Fruit fly (Drosophila melanogaster) whole organism, prepupa: ENCODE results near the gene CG32588.
A peak's percentile ranks its signal among the peaks of the same experiment; 100 is the strongest.

Source experiments
- Blimp-1 ChIP-seq: fragments of 200-800 bp; sonication (Bioruptor generic); optimal IDR thresholded peaks from 3 replicates; lab custom pipeline; 2017; ENCODE audit warnings: missing biosample characterization, missing genetic modification characterization, mild to moderate bottlenecking, moderate library complexity, missing genetic modification reagents
- CG10631 ChIP-seq: fragments of 200-800 bp; sonication (Bioruptor generic); optimal IDR thresholded peaks from 2 replicates; lab custom pipeline; 2016; ENCODE audit warnings: missing biosample characterization, missing genetic modification characterization
- CG10669 ChIP-seq: fragments of 200-800 bp; sonication (Bioruptor generic); optimal IDR thresholded peaks from 3 replicates; lab custom pipeline; 2018; ENCODE audit warnings: missing biosample characterization, mild to moderate bottlenecking, missing genetic modification characterization, moderate library complexity
- CG11294 ChIP-seq: fragments of 200-800 bp; sonication (Bioruptor generic); IDR thresholded peaks from 2 replicates; pipeline ENCODE4 v1.3.6; 2022; ENCODE audit warnings: missing biosample characterization, missing genetic modification characterization
- CG11902 ChIP-seq: fragments of 200-800 bp; sonication (Bioruptor generic); optimal IDR thresholded peaks from 3 replicates; lab custom pipeline; 2016; ENCODE audit warnings: missing biosample characterization, missing genetic modification characterization
- CG15336 ChIP-seq: fragments of 200-800 bp; sonication (Bioruptor generic); IDR thresholded peaks from 2 replicates; pipeline ENCODE4 v1.3.6; 2022; ENCODE audit warnings: missing biosample characterization, missing genetic modification characterization
- CG1621 ChIP-seq: fragments of 200-800 bp; sonication (Bioruptor generic); optimal IDR thresholded peaks from 3 replicates; lab custom pipeline; 2018; ENCODE audit warnings: missing biosample characterization, mild to moderate bottlenecking, missing genetic modification characterization
- CG31627 ChIP-seq: fragments of 200-800 bp; sonication (Bioruptor generic); optimal IDR thresholded peaks from 3 replicates; lab custom pipeline; 2016; ENCODE audit warnings: missing biosample characterization, missing genetic modification characterization
- CG32006 ChIP-seq: fragments of 200-800 bp; sonication (Bioruptor generic); optimal IDR thresholded peaks from 3 replicates; lab custom pipeline; 2017; ENCODE audit warnings: missing biosample characterization, mild to moderate bottlenecking, missing genetic modification characterization
- CG34406 ChIP-seq: fragments of 200-800 bp; sonication (Bioruptor generic); optimal IDR thresholded peaks from 3 replicates; lab custom pipeline; 2016; ENCODE audit warnings: missing biosample characterization, missing genetic modification characterization
- CG3919 ChIP-seq: fragments of 200-800 bp; sonication (Bioruptor generic); optimal IDR thresholded peaks from 3 replicates; lab custom pipeline; 2016; ENCODE audit warnings: missing biosample characterization, missing genetic modification characterization
- CG4318 ChIP-seq: fragments of 200-800 bp; sonication (Bioruptor generic); optimal IDR thresholded peaks from 3 replicates; lab custom pipeline; 2017; ENCODE audit warnings: missing biosample characterization, mild to moderate bottlenecking, missing genetic modification characterization
- CG6163 ChIP-seq: fragments of 200-800 bp; sonication (Bioruptor generic); IDR thresholded peaks from 3 replicates; pipeline ENCODE4 v1.3.6; 2022; ENCODE audit warnings: missing biosample characterization, missing genetic modification characterization
- CG6854 ChIP-seq: fragments of 200-800 bp; sonication (Bioruptor generic); optimal IDR thresholded peaks from 2 replicates; lab custom pipeline; 2017; ENCODE audit warnings: missing biosample characterization, mild to moderate bottlenecking, missing genetic modification characterization
- CG8319 ChIP-seq: fragments of 200-800 bp; sonication (Bioruptor generic); optimal IDR thresholded peaks from 3 replicates; lab custom pipeline; 2016; ENCODE audit warnings: missing biosample characterization, missing genetic modification characterization
- CG8632 ChIP-seq: fragments of 200-800 bp; sonication (Bioruptor generic); optimal IDR thresholded peaks from 3 replicates; lab custom pipeline; 2016; ENCODE audit warnings: missing biosample characterization, missing genetic modification characterization
- CG9139 ChIP-seq: fragments of 200-800 bp; sonication (Bioruptor generic); optimal IDR thresholded peaks from 3 replicates; lab custom pipeline; 2017; ENCODE audit warnings: missing biosample characterization, mild to moderate bottlenecking, missing genetic modification characterization
- Eip75B ChIP-seq: fragments of 200-800 bp; sonication (Bioruptor generic); optimal IDR thresholded peaks from 3 replicates; lab custom pipeline; 2016; ENCODE audit warnings: missing biosample characterization, missing genetic modification characterization
- Eip78C ChIP-seq: fragments of 200-800 bp; sonication (Bioruptor generic); peaks from one replicate; lab custom pipeline; 2016; ENCODE audit warnings: missing biosample characterization, missing genetic modification characterization
- Eip93F ChIP-seq: fragments of 200-800 bp; sonication (Bioruptor generic); optimal IDR thresholded peaks from 2 replicates; lab custom pipeline; 2016; ENCODE audit warnings: missing biosample characterization, mild to moderate bottlenecking, missing genetic modification characterization
- Ets21C ChIP-seq: fragments of 200-800 bp; sonication (Bioruptor generic); optimal IDR thresholded peaks from 3 replicates; lab custom pipeline; 2016; ENCODE audit warnings: missing biosample characterization, missing genetic modification characterization
- Ets96B ChIP-seq: fragments of 200-800 bp; optimal IDR thresholded peaks from 2 replicates; lab custom pipeline; 2019; ENCODE audit warnings: missing biosample characterization, mild to moderate bottlenecking, missing genetic modification characterization, moderate library complexity
- Gug ChIP-seq: fragments of 200-800 bp; sonication (Bioruptor generic); IDR thresholded peaks from 2 replicates; pipeline ENCODE4 v1.3.6; 2022; ENCODE audit warnings: missing biosample characterization, missing genetic modification characterization
- Hr39 ChIP-seq: fragments of 200-800 bp; sonication (Bioruptor generic); optimal IDR thresholded peaks from 2 replicates; lab custom pipeline; 2016; ENCODE audit warnings: missing biosample characterization, missing genetic modification characterization
- Hr4 ChIP-seq: fragments of 200-800 bp; sonication (Bioruptor generic); optimal IDR thresholded peaks from 3 replicates; lab custom pipeline; 2016; ENCODE audit warnings: missing biosample characterization, missing genetic modification characterization
- Lpt ChIP-seq: fragments of 200-800 bp; sonication (Bioruptor generic); optimal IDR thresholded peaks from 3 replicates; lab custom pipeline; 2016; ENCODE audit warnings: missing biosample characterization, missing genetic modification characterization
- Met ChIP-seq: fragments of 200-800 bp; sonication (Bioruptor generic); optimal IDR thresholded peaks from 3 replicates; lab custom pipeline; 2016; ENCODE audit warnings: missing biosample characterization, missing genetic modification characterization
- OdsH ChIP-seq: fragments of 200-800 bp; sonication (Bioruptor generic); optimal IDR thresholded peaks from 3 replicates; lab custom pipeline; 2016; ENCODE audit warnings: missing biosample characterization, missing genetic modification characterization
- Sox102F ChIP-seq: fragments of 200-800 bp; sonication (Bioruptor generic); optimal IDR thresholded peaks from 2 replicates; lab custom pipeline; 2016; ENCODE audit warnings: missing biosample characterization, mild to moderate bottlenecking, missing genetic modification characterization
- Sox14 ChIP-seq: fragments of 200-800 bp; sonication (Bioruptor generic); optimal IDR thresholded peaks from 3 replicates; lab custom pipeline; 2016; ENCODE audit warnings: missing biosample characterization, missing genetic modification characterization
- Sox15 ChIP-seq: fragments of 200-800 bp; sonication (Bioruptor generic); optimal IDR thresholded peaks from 3 replicates; lab custom pipeline; 2016; ENCODE audit warnings: missing biosample characterization, missing genetic modification characterization
- achi ChIP-seq: fragments of 200-800 bp; sonication (Bioruptor generic); optimal IDR thresholded peaks from 3 replicates; lab custom pipeline; 2016; ENCODE audit warnings: missing biosample characterization, missing genetic modification characterization
- cyc ChIP-seq: fragments of 200-800 bp; sonication (Bioruptor generic); optimal IDR thresholded peaks from 3 replicates; lab custom pipeline; 2016; ENCODE audit warnings: missing biosample characterization, missing genetic modification characterization
- dac ChIP-seq: fragments of 200-800 bp; sonication (Bioruptor generic); optimal IDR thresholded peaks from 2 replicates; lab custom pipeline; 2017; ENCODE audit warnings: missing biosample characterization, mild to moderate bottlenecking, missing genetic modification characterization
- dsx ChIP-seq: fragments of 200-800 bp; optimal IDR thresholded peaks from 3 replicates; lab custom pipeline; 2019; ENCODE audit warnings: missing biosample characterization, mild to moderate bottlenecking, missing genetic modification characterization, moderate library complexity; ENCODE audit not compliant: poor library complexity, severe bottlenecking
- esn ChIP-seq: fragments of 200-800 bp; sonication (Bioruptor generic); optimal IDR thresholded peaks from 2 replicates; lab custom pipeline; 2016; ENCODE audit warnings: missing biosample characterization, mild to moderate bottlenecking, missing genetic modification characterization, moderate library complexity
- fd59A ChIP-seq: fragments of 200-800 bp; sonication (Bioruptor generic); optimal IDR thresholded peaks from 2 replicates; lab custom pipeline; 2017; ENCODE audit warnings: missing biosample characterization, mild to moderate bottlenecking, missing genetic modification characterization, missing genetic modification reagents
- fd85E ChIP-seq: fragments of 200-800 bp; sonication (Bioruptor generic); optimal IDR thresholded peaks from 3 replicates; lab custom pipeline; 2016; ENCODE audit warnings: missing biosample characterization, missing genetic modification characterization
- fkh ChIP-seq: fragments of 200-800 bp; sonication (Bioruptor generic); optimal IDR thresholded peaks from 3 replicates; lab custom pipeline; 2017; ENCODE audit warnings: missing biosample characterization, mild to moderate bottlenecking, missing genetic modification characterization, moderate library complexity
- salr ChIP-seq, 2 experiments: fragments of 200-800 bp; sonication (Bioruptor generic); optimal IDR thresholded peaks; 3 replicates each; lab custom pipeline; 2016 to 2018; ENCODE audit warnings: missing biosample characterization in 2 of 2, missing genetic modification characterization in 2 of 2, mild to moderate bottlenecking in 1 of 2
- spab ChIP-seq: fragments of 200-800 bp; sonication (Bioruptor generic); optimal IDR thresholded peaks from 2 replicates; lab custom pipeline; 2017; ENCODE audit warnings: missing biosample characterization, mild to moderate bottlenecking, missing genetic modification characterization, missing genetic modification reagents
- ss ChIP-seq, 2 experiments: fragments of 200-800 bp; sonication (Bioruptor generic); optimal IDR thresholded peaks; 2 replicates in 1 of 2; 3 replicates in 1 of 2; lab custom pipeline; 2017 to 2018; ENCODE audit warnings: mild to moderate bottlenecking in 2 of 2, missing biosample characterization in 2 of 2, missing genetic modification characterization in 2 of 2, moderate library complexity in 1 of 2
- svp ChIP-seq: fragments of 200-800 bp; sonication (Bioruptor generic); peaks from one replicate; lab custom pipeline; 2016; ENCODE audit warnings: missing biosample characterization, missing genetic modification characterization

The CG32588 gene

DNA sequence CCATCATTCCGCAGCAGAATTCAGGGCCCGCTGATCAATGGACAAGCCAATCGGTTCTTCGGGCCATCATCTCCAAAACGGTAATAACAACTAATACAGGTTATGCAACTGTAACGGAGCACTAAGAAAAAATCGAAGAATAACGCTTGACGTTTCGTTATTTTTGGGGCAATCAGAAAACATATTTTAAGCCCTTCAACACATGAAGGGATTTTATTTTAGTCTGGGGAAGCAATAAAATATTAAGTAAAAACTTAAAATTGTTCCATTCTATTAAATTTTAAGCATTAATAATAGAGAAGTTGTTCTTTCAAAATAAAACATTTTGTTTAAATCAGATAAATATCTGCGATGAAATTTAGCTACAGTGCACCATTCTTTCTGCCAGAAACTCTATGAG is 43.0 kb downstream of the CG32588 start:
- TF ChIP-seq CG32006 (peak; percentile 28), spab (GFP tag; lab: Kevin White, UChicago) (no peak), Sox102F (GFP tag; lab: Kevin White, UChicago) (no peak), Eip78C (GFP tag; lab: Kevin White, UChicago) (peak; percentile 42)

DNA sequence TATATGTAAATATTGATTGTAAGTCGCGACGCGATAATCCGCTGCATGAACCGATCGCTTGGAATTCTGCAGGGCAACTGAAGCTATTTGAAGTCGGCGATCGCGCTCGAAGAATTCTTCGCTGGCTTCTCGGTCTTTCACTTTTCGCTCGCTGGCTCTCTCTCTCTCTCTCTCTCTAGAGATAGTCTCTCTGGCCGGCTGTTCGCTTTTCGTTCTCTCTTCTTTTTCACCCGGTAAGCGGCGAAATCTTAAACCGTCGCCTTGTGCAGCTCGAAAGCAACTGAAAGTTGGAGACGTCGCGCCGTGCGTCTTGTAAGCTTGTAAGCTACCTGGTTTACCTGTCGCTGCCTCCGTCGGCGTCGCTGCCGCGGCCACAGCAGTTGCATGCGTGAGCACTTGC is 43.5 kb downstream of the CG32588 start, which contains the start of gene CG9095:
TSS of gene CG9095 (minus strand) at position 285 of the 400 bp plus-strand sequence.
- TF ChIP-seq CG4318 (GFP tag; lab: Kevin White, UChicago): no peak
- no peak for TF ChIP-seq CG8632
- peak; percentile 42 for TF ChIP-seq fkh (GFP tag; lab: Kevin White, UChicago)
- TF ChIP-seq fd59A (GFP tag; lab: Kevin White, UChicago): no peak
- TF ChIP-seq CG10631 (GFP tag; lab: Kevin White, UChicago): no peak
- no peak for TF ChIP-seq CG31627
- peak; percentile 17 for TF ChIP-seq Eip75B (GFP tag; lab: Kevin White, UChicago)
- no peak for TF ChIP-seq Sox15
- peak; percentile 22 for TF ChIP-seq Blimp-1
- peak; percentile 22 for TF ChIP-seq CG6854
- no peak for TF ChIP-seq CG11294 (GFP tag; lab: Robert Waterston, UW)
- peak; percentile 10 for TF ChIP-seq CG3919

DNA sequence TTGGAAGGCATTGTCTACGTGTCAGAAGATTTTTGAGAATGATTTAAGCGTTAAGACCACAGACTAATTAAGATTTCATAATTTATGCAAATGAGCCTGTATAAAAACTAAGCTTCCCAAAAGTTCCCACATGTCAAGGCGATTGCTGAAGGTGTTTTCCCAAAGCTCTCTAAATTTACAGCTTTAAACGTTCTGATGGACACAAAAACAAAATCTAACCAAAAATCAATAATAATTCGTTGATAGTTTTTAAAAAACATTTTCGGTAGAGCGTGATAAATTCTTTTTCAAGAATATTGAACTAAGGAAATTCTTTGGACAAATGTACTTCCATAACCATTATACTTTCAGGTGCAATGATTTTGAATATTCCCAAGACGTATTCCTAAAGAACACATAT is 44.4 kb downstream of the CG32588 start:
- TF ChIP-seq Gug (GFP tag; lab: Robert Waterston, UW) (no peak), Sox15 (no peak), fd59A (GFP tag; lab: Kevin White, UChicago) (no peak), Ets21C (GFP tag; lab: Kevin White, UChicago) (no peak), Eip78C (GFP tag; lab: Kevin White, UChicago) (peak; percentile 67), OdsH (GFP tag; lab: Kevin White, UChicago) (no peak), CG8319 (no peak), Eip93F (GFP tag; lab: Kevin White, UChicago) (no peak), spab (GFP tag; lab: Kevin White, UChicago) (no peak), fd85E (GFP tag; lab: Kevin White, UChicago) (no peak), CG32006 (peak; percentile 39), CG10631 (GFP tag; lab: Kevin White, UChicago) (no peak), esn (GFP tag; lab: Kevin White, UChicago) (peak; percentile 33), cyc (no peak), Eip75B (GFP tag; lab: Kevin White, UChicago) (no peak), CG8632 (no peak), achi (no peak), svp (peak; percentile 23), CG15336 (GFP tag; lab: Robert Waterston, UW) (no peak), CG11294 (GFP tag; lab: Robert Waterston, UW) (no peak), CG34406 (GFP tag; lab: Kevin White, UChicago) (no peak)

DNA sequence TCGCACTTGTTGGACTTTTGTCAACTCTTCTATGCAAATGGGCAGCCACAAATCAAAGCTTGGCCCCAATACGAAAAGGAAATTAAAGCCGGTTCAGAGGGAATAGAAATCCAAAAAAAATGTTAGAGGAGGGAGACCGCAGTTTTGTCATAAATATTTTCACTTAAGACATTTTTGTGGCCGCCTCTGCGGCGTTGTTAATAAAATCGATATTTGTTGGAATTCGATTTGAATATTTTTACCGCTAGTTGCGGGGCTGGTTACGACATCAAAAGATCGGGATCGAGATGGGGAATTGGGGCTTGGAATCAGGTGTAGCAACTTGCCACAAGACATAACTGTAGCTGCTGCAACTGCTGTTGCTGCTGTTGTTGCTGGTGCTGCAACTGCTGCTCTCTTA is 49.2 kb downstream of the CG32588 start:
- no peak for TF ChIP-seq CG4318 (GFP tag; lab: Kevin White, UChicago)

DNA sequence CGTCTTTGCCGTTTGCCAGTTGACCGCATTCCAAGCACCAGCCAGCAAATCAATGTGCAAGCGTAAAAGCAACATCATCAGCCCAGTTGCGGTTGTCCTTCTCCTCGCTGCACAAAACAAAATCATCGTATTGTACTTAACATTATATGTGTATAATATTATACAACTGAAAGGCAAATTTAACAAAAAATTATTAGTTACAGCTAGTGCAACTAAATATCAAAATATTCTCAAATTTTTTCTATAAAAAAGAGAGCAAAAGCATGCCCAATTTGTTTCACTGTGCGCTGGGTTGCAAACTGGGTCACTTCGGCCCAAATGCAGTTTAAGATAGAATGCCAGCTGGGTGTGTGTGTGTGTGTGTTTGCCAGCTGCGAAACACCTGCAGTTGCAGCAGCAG is 50.1 kb downstream of the CG32588 start:
- TF ChIP-seq CG11294 (GFP tag; lab: Robert Waterston, UW) (peak; percentile 25; the same call in 1 of the 2 replicates), Ets96B (tag; lab: Kevin White, UChicago) (no peak), CG10669 (no peak), dsx (GFP tag; lab: Kevin White, UChicago) (no peak), CG1621 (no peak), ss (GFP tag; optimal IDR thresholded peaks at IDR 0.05; lab: Kevin White, UChicago) (no peak), Lpt (peak; percentile 58), CG6854 (no peak), Met (peak; percentile 35), dac (GFP tag; lab: Kevin White, UChicago) (peak; percentile 22), fd85E (GFP tag; lab: Kevin White, UChicago) (no peak), CG6163 (GFP tag; lab: Robert Waterston, UW) (0 out of 3 replicates have a peak, but pooled peaks have one; percentile 29), svp (peak; percentile 51), Ets21C (GFP tag; lab: Kevin White, UChicago) (no peak), CG9139 (no peak), Gug (GFP tag; lab: Robert Waterston, UW) (peak; percentile 53), Sox14 (GFP tag; lab: Kevin White, UChicago) (peak; percentile 24), Hr4 (GFP tag; lab: Kevin White, UChicago) (peak; percentile 15), Eip93F (GFP tag; lab: Kevin White, UChicago) (no peak), CG3919 (peak; percentile 23), CG11902 (GFP tag; lab: Kevin White, UChicago) (no peak), Sox15 (no peak), Hr39 (GFP tag; lab: Kevin White, UChicago) (no peak), salr (GFP tag; optimal IDR thresholded peaks at IDR 0.05; lab: Kevin White, UChicago) (peak in 1 of 2 experiments; percentile 10), Eip78C (GFP tag; lab: Kevin White, UChicago) (peak; percentile 73)
